Worm (Caenorhabditis elegans): ENCODE measurements around the gene W03A5.2.

DNA sequence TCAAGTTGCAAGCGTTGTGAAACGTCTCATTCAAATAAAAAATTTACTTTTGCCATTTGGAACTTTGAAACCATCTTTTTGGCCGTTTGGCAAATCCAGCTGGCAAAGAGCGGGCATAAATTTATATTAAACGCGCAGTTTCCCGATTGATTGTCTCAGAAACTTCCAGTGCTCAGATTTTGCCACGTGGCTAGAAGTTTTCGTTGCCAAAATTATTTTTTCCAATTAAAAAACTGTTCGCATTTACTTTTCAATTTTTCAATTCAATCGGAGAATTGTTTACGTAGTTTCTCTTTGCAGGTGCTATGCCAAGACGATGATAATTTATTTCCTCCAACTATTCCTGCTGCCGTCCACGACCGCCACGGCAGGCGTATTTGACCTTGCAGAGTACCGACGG is 47.5 kb downstream of the W03A5.2 start, which contains the start of gene F48E8.4:
- TF ChIP-seq klf-2 (GFP tag; conservative IDR thresholded peaks at IDR 0.05) (no peak), ztf-23 (GFP tag; IDR thresholded peaks at IDR 0.05) (no peak), tab-1 (GFP tag; IDR thresholded peaks at IDR 0.05) (no peak), ref-1 (GFP tag; conservative IDR thresholded peaks at IDR 0.05) (no peak), med-1 (GFP tag; optimal IDR thresholded peaks at IDR 0.05; ENCODE audit: insufficient read depth) (no peak), T22C8.4 (GFP tag; IDR thresholded peaks at IDR 0.05) (no peak), cog-1 (tag; optimal IDR thresholded peaks at IDR 0.05) (no peak), flt-1 (GFP tag; IDR thresholded peaks at IDR 0.05) (no peak)

Data from whole organism, midembryonic.